Worm (Caenorhabditis elegans) whole organism, L4/young adult: ENCODE data around the gene lin-25.

ENCODE experiments used
- W03F9.2 ChIP-seq: fragments of 150-350 bp; optimal IDR thresholded peaks from 2 replicates; lab custom pipeline; 2014; ENCODE audit warnings: missing biosample characterization, missing genetic modification characterization
- dao-5 ChIP-seq: sonication (generic microtip); optimal IDR thresholded peaks from 2 replicates; lab custom pipeline; 2016; ENCODE audit warnings: missing genotype, missing genetic modification characterization, moderate library complexity, missing compliant biosample characterization
- him-1 ChIP-seq: sonication (generic microtip); optimal IDR thresholded peaks from 2 replicates; lab custom pipeline; 2016; ENCODE audit warnings: missing genotype, missing genetic modification reagents, missing genetic modification characterization, missing compliant biosample characterization

- TF ChIP-seq him-1 (tag; lab: Kevin White, UChicago) (no peak), dao-5 (tag; lab: Kevin White, UChicago) (no peak), W03F9.2 (tag; lab: Kevin White, UChicago) (no peak)
Measured at ce11 chrV:12632048-12632447, 17.7 kb upstream of the lin-25 start, which contains the start of gene srx-113.
